Worm (Caenorhabditis elegans) whole organism, mixed stage, embryonic: ENCODE measurements around the gene F10E9.11.

Experiments used
- ces-1 ChIP-seq: fragments of 150-350 bp; optimal IDR thresholded peaks from 2 replicates; lab custom pipeline; 2014; ENCODE audit warnings: missing biosample characterization, missing genetic modification reagents, missing genetic modification characterization
- elt-3 ChIP-seq: fragments of 150-350 bp; optimal IDR thresholded peaks from 2 replicates; lab custom pipeline; 2014; ENCODE audit warnings: missing biosample characterization, missing genetic modification characterization
- nhr-28 ChIP-seq: fragments of 150-350 bp; optimal IDR thresholded peaks from 2 replicates; lab custom pipeline; 2014; ENCODE audit warnings: missing biosample characterization, missing genetic modification characterization
- nhr-76 ChIP-seq: sonication (generic microtip); optimal IDR thresholded peaks from 2 replicates; lab custom pipeline; 2017; ENCODE audit warnings: missing biosample characterization, missing genetic modification characterization
- snpc-4 ChIP-seq: fragments of 150-350 bp; optimal IDR thresholded peaks from 2 replicates; lab custom pipeline; 2014; ENCODE audit warnings: missing biosample characterization, missing genetic modification characterization
- unc-39 ChIP-seq: fragments of 150-350 bp; optimal IDR thresholded peaks from 2 replicates; lab custom pipeline; 2014; ENCODE audit warnings: missing biosample characterization, missing genetic modification characterization

DNA sequence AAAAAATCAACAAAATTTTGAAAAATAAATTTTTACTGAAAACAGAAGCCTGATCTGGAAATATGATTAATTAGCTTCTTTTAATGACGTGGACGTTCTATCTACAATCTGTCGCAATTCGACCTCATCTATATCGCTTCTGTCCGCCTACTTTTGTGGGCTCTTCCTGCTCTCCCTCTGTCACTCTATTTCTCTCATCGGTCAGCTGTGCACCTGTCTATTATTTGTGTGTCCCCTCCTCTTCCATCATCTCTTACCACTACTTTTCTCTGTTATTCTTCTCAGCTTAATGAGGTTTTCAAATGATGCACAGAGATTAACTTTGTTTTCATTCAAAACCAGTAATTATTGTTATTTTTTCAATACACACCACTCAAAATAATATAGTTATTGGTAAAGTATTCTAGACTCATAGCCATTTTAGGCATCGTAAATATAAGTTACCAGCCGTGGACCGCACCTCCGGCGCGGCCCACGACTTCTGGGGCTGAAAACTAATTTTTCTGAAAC lies 19.9 kb downstream of the F10E9.11 start:
- TF ChIP-seq nhr-76 (no peak), unc-39 (tag; lab: Kevin White, UChicago) (no peak), elt-3 (no peak), snpc-4 (no peak), nhr-28 (tag; lab: Kevin White, UChicago) (no peak), ces-1 (GFP tag; lab: Kevin White, UChicago) (peak; percentile 58)
